Worm (Caenorhabditis elegans): ENCODE data around the gene B0454.5.

- no peak for TF ChIP-seq nhr-237 (tag; optimal IDR thresholded peaks at IDR 0.05)
- no peak for TF ChIP-seq nhr-11 (tag; optimal IDR thresholded peaks at IDR 0.05)
- TF ChIP-seq snpc-4 (tag; optimal IDR thresholded peaks at IDR 0.05): no peak
- TF ChIP-seq jun-1 (tag; optimal IDR thresholded peaks at IDR 0.05): no peak
- no peak for TF ChIP-seq elt-2 (tag; optimal IDR thresholded peaks at IDR 0.05)
- no peak for TF ChIP-seq unc-86 (tag; optimal IDR thresholded peaks at IDR 0.05)
- no peak for TF ChIP-seq C34B4.2 (tag; optimal IDR thresholded peaks at IDR 0.05)
- no peak for TF ChIP-seq ztf-11 (tag; optimal IDR thresholded peaks at IDR 0.05)
- no peak for TF ChIP-seq grh-1 (GFP tag; IDR thresholded peaks at IDR 0.05)
- TF ChIP-seq nhr-20 (tag; optimal IDR thresholded peaks at IDR 0.05): no peak
- no peak for TF ChIP-seq nhr-12 (tag; optimal IDR thresholded peaks at IDR 0.05)
- TF ChIP-seq nhr-76 (tag; optimal IDR thresholded peaks at IDR 0.05): no peak
Measured at ce11 chrII:3044023-3044422, 5.4 kb downstream of the B0454.5 start, which contains the start of gene sri-29.
